Fruit fly (Drosophila melanogaster): ENCODE results near the gene CG10347.

The CG10347 gene

dm6 chrX:11886976-11887375 lies 32.2 kb upstream of the CG10347 start, which contains the start of the genes CG10353 and SelG:
Gene CG10353, minus strand, starts transcription at chrX:11887162.
Gene SelG, plus strand, starts transcription at chrX:11887284.
- TF ChIP-seq CG8301 (tag; optimal IDR thresholded peaks at IDR 0.05) (no peak), CG17806 (tag; optimal IDR thresholded peaks at IDR 0.05) (no peak), Pif1B (GFP tag; optimal IDR thresholded peaks at IDR 0.05) (no peak), CG4496 (GFP tag; IDR thresholded peaks at IDR 0.05) (no peak), EcR (GFP tag; optimal IDR thresholded peaks at IDR 0.05) (no peak), Ets98B (GFP tag; IDR thresholded peaks at IDR 0.05) (no peak), fd96Ca (GFP tag; IDR thresholded peaks at IDR 0.05) (no peak), CG9948 (tag; optimal IDR thresholded peaks at IDR 0.05) (no peak)

dm6 chrX:11885356-11885755 lies 30.6 kb upstream of the CG10347 start:
- TF ChIP-seq Ets98B (GFP tag; IDR thresholded peaks at IDR 0.05) (no peak), CG17806 (tag; optimal IDR thresholded peaks at IDR 0.05) (no peak), gl (tag; optimal IDR thresholded peaks at IDR 0.05) (no peak)

dm6 chrX:11884134-11884533 lies 29.4 kb upstream of the CG10347 start:
- no peak for TF ChIP-seq CG10348 (GFP tag; IDR thresholded peaks at IDR 0.05)
- no peak for TF ChIP-seq CG14655 (GFP tag; optimal IDR thresholded peaks at IDR 0.05)
- no peak for TF ChIP-seq Snoo (tag; optimal IDR thresholded peaks at IDR 0.05)
- no peak for TF ChIP-seq fd96Ca (GFP tag; IDR thresholded peaks at IDR 0.05)
- TF ChIP-seq CG8159 (tag; optimal IDR thresholded peaks at IDR 0.05): no peak
- no peak for TF ChIP-seq rn (GFP tag; IDR thresholded peaks at IDR 0.05)
- TF ChIP-seq CG8301 (tag; optimal IDR thresholded peaks at IDR 0.05): no peak
- no peak for TF ChIP-seq CG17806 (tag; optimal IDR thresholded peaks at IDR 0.05)

- TF ChIP-seq CG10348 (GFP tag; IDR thresholded peaks at IDR 0.05) (no peak), CG8159 (tag; optimal IDR thresholded peaks at IDR 0.05) (peak; percentile 44), CG32121 (GFP tag; IDR thresholded peaks at IDR 0.05) (no peak), CG34367 (tag; optimal IDR thresholded peaks at IDR 0.05) (no peak), D1 (tag; optimal IDR thresholded peaks at IDR 0.05) (no peak), CG14655 (GFP tag; optimal IDR thresholded peaks at IDR 0.05) (peak; percentile 39), CG8301 (tag; optimal IDR thresholded peaks at IDR 0.05) (peak; percentile 28), CG15710 (tag; optimal IDR thresholded peaks at IDR 0.05) (peak; percentile 32), CG9948 (tag; optimal IDR thresholded peaks at IDR 0.05) (peak; percentile 15), Pif1A (GFP tag; optimal IDR thresholded peaks at IDR 0.05) (peak; percentile 24), Pif1B (GFP tag; optimal IDR thresholded peaks at IDR 0.05) (no peak)
Observed at dm6 chrX:11882447-11882846, 27.7 kb upstream of the CG10347 start.

- peak; percentile 33 for TF ChIP-seq gl (tag; optimal IDR thresholded peaks at IDR 0.05)
- TF ChIP-seq CG8159 (tag; optimal IDR thresholded peaks at IDR 0.05): no peak
Observed at dm6 chrX:11881686-11882085, 27.0 kb upstream of the CG10347 start.

- TF ChIP-seq CG17806 (tag; optimal IDR thresholded peaks at IDR 0.05): no peak
- no peak for TF ChIP-seq CG8301 (tag; optimal IDR thresholded peaks at IDR 0.05)
- no peak for TF ChIP-seq Pif1B (GFP tag; optimal IDR thresholded peaks at IDR 0.05)
- no peak for TF ChIP-seq rn (GFP tag; IDR thresholded peaks at IDR 0.05)
- no peak for TF ChIP-seq Pif1A (GFP tag; optimal IDR thresholded peaks at IDR 0.05)
- TF ChIP-seq fd96Ca (GFP tag; IDR thresholded peaks at IDR 0.05): peak; percentile 44; the same call in 1 of the 3 replicates
- no peak for TF ChIP-seq CG15710 (tag; optimal IDR thresholded peaks at IDR 0.05)
- 0 out of 2 replicates have a peak, but pooled peaks have one; percentile 35 for TF ChIP-seq CG32121 (GFP tag; IDR thresholded peaks at IDR 0.05)
- no peak for TF ChIP-seq D1 (tag; optimal IDR thresholded peaks at IDR 0.05)
- peak; percentile 61 for TF ChIP-seq CG4496 (GFP tag; IDR thresholded peaks at IDR 0.05)
Observed at dm6 chrX:11877165-11877564, 22.4 kb upstream of the CG10347 start, which contains the start of gene CG10352. Gene CG10352, minus strand, starts transcription at chrX:11877168.

dm6 chrX:11875146-11875830 lies 20.6 kb upstream of the CG10347 start:
- TF ChIP-seq fd96Ca (GFP tag; IDR thresholded peaks at IDR 0.05) (no peak), CG13204 (GFP tag; optimal IDR thresholded peaks at IDR 0.05) (no peak), CG17806 (tag; optimal IDR thresholded peaks at IDR 0.05) (no peak), CG4496 (GFP tag; IDR thresholded peaks at IDR 0.05) (no peak), Ets98B (GFP tag; IDR thresholded peaks at IDR 0.05) (no peak), Pif1A (GFP tag; optimal IDR thresholded peaks at IDR 0.05) (no peak), CG14655 (GFP tag; optimal IDR thresholded peaks at IDR 0.05) (no peak), Pif1B (GFP tag; optimal IDR thresholded peaks at IDR 0.05) (no peak), rn (GFP tag; IDR thresholded peaks at IDR 0.05) (no peak), CG8159 (tag; optimal IDR thresholded peaks at IDR 0.05) (no peak), Snoo (tag; optimal IDR thresholded peaks at IDR 0.05) (no peak), CG32121 (GFP tag; IDR thresholded peaks at IDR 0.05) (no peak), CG12605 (GFP tag; IDR thresholded peaks at IDR 0.05) (no peak), gl (tag; optimal IDR thresholded peaks at IDR 0.05) (no peak), D1 (tag; optimal IDR thresholded peaks at IDR 0.05) (no peak), CG34367 (tag; optimal IDR thresholded peaks at IDR 0.05) (no peak)
